Worm (Caenorhabditis elegans) whole organism, L2 larva: ENCODE results near the gene srx-90.

Experiments used
- C34F6.9 ChIP-seq: fragments of 150-350 bp; optimal IDR thresholded peaks from 2 replicates; lab custom pipeline; 2014; ENCODE audit warnings: missing biosample characterization, missing genetic modification characterization
- R02D3.7 ChIP-seq: fragments of 150-350 bp; optimal IDR thresholded peaks from 2 replicates; lab custom pipeline; 2014; ENCODE audit warnings: missing biosample characterization, missing genetic modification characterization
- alr-1 ChIP-seq: fragments of 150-350 bp; optimal IDR thresholded peaks from 2 replicates; lab custom pipeline; 2014; ENCODE audit warnings: missing biosample characterization, missing genetic modification characterization
- blmp-1 ChIP-seq: sonication (generic microtip); optimal IDR thresholded peaks from 2 replicates; lab custom pipeline; 2017; ENCODE audit warnings: missing genetic modification characterization, mild to moderate bottlenecking, missing compliant biosample characterization, antibody characterized with exemption, moderate library complexity; ENCODE audit not compliant: insufficient read depth
- ceh-16 ChIP-seq: fragments of 150-350 bp; optimal IDR thresholded peaks from 2 replicates; lab custom pipeline; 2014; ENCODE audit warnings: missing biosample characterization, missing genetic modification characterization
- crh-2 ChIP-seq: sonication (generic microtip); optimal IDR thresholded peaks from 2 replicates; lab custom pipeline; 2017; ENCODE audit warnings: missing biosample characterization, missing genetic modification characterization
- dmd-4 ChIP-seq: sonication (generic microtip); optimal IDR thresholded peaks from 2 replicates; lab custom pipeline; 2017; ENCODE audit warnings: missing biosample characterization, missing genetic modification characterization
- elt-1 ChIP-seq: fragments of 150-350 bp; optimal IDR thresholded peaks from 2 replicates; lab custom pipeline; 2014; ENCODE audit warnings: missing biosample characterization, missing genetic modification characterization
- elt-3 ChIP-seq: sonication (generic microtip); optimal IDR thresholded peaks from 2 replicates; lab custom pipeline; 2017; ENCODE audit warnings: missing biosample characterization, missing genetic modification characterization
- fos-1 ChIP-seq: fragments of 150-350 bp; optimal IDR thresholded peaks from 2 replicates; lab custom pipeline; 2014; ENCODE audit warnings: missing biosample characterization, missing genetic modification characterization
- gmeb-1 ChIP-seq: fragments of 150-350 bp; optimal IDR thresholded peaks from 2 replicates; lab custom pipeline; 2014; ENCODE audit warnings: missing biosample characterization, missing genetic modification characterization
- lin-11 ChIP-seq: fragments of 150-350 bp; sonication (generic microtip); optimal IDR thresholded peaks from 2 replicates; lab custom pipeline; 2014; ENCODE audit warnings: missing biosample characterization, missing genetic modification characterization, inconsistent platforms, mixed read lengths
- lin-13 ChIP-seq: fragments of 150-350 bp; optimal IDR thresholded peaks from 2 replicates; lab custom pipeline; 2014; ENCODE audit warnings: missing biosample characterization, missing genetic modification reagents, missing genetic modification characterization
- lin-39 ChIP-seq: fragments of 150-350 bp; optimal IDR thresholded peaks from 2 replicates; lab custom pipeline; 2014; ENCODE audit warnings: missing biosample characterization, missing genetic modification reagents, missing genetic modification characterization
- lsy-2 ChIP-seq, 2 experiments: fragments of 150-350 bp in 1 of 2; sonication (generic microtip) in 1 of 2; optimal IDR thresholded peaks; 2 replicates each; lab custom pipeline; 2014 to 2017; ENCODE audit warnings: missing biosample characterization in 2 of 2, missing genetic modification characterization in 2 of 2
- mab-5 ChIP-seq: fragments of 150-350 bp; optimal IDR thresholded peaks from 2 replicates; lab custom pipeline; 2014; ENCODE audit warnings: missing biosample characterization, missing genetic modification characterization
- mbf-1 ChIP-seq: sonication (generic microtip); optimal IDR thresholded peaks from 2 replicates; lab custom pipeline; 2017; ENCODE audit warnings: missing biosample characterization, missing genetic modification characterization
- mdl-1 ChIP-seq, 2 experiments: fragments of 150-350 bp in 1 of 2; sonication (generic microtip) in 1 of 2; optimal IDR thresholded peaks; 2 replicates each; lab custom pipeline; 2017; ENCODE audit warnings: missing biosample characterization in 2 of 2, missing genetic modification characterization in 2 of 2
- nhr-10 ChIP-seq: sonication (generic microtip); optimal IDR thresholded peaks from 2 replicates; lab custom pipeline; 2017; ENCODE audit warnings: missing biosample characterization, missing genetic modification characterization
- nhr-11 ChIP-seq: fragments of 150-350 bp; optimal IDR thresholded peaks from 2 replicates; lab custom pipeline; 2014; ENCODE audit warnings: missing biosample characterization, missing genetic modification characterization
- nhr-12 ChIP-seq: fragments of 150-350 bp; optimal IDR thresholded peaks from 2 replicates; lab custom pipeline; 2014; ENCODE audit warnings: missing biosample characterization, missing genetic modification characterization
- nhr-129 ChIP-seq: fragments of 150-350 bp; optimal IDR thresholded peaks from 2 replicates; lab custom pipeline; 2014; ENCODE audit warnings: missing biosample characterization, missing genetic modification characterization
- nhr-21 ChIP-seq: fragments of 150-350 bp; optimal IDR thresholded peaks from 2 replicates; lab custom pipeline; 2014; ENCODE audit warnings: missing biosample characterization, missing genetic modification characterization
- nhr-237 ChIP-seq: fragments of 150-350 bp; optimal IDR thresholded peaks from 2 replicates; lab custom pipeline; 2014; ENCODE audit warnings: missing biosample characterization, missing genetic modification characterization
- nhr-25 ChIP-seq: fragments of 150-350 bp; sonication (generic microtip); optimal IDR thresholded peaks from 3 replicates; lab custom pipeline; 2014; ENCODE audit warnings: missing biosample characterization, missing genetic modification characterization
- nhr-6 ChIP-seq: fragments of 150-350 bp; optimal IDR thresholded peaks from 2 replicates; lab custom pipeline; 2014; ENCODE audit warnings: missing biosample characterization, missing genetic modification characterization
- sem-4 ChIP-seq: fragments of 150-350 bp; optimal IDR thresholded peaks from 2 replicates; lab custom pipeline; 2014; ENCODE audit warnings: missing biosample characterization, missing genetic modification reagents, missing genetic modification characterization
- skn-1 ChIP-seq: sonication (generic microtip); optimal IDR thresholded peaks from 2 replicates; lab custom pipeline; 2017; ENCODE audit warnings: missing biosample characterization, missing genetic modification characterization
- sma-3 ChIP-seq: sonication (generic microtip); optimal IDR thresholded peaks from 2 replicates; lab custom pipeline; 2016; ENCODE audit warnings: missing genetic modification reagents, missing genetic modification characterization, missing compliant biosample characterization
- sma-9 ChIP-seq, 2 experiments: fragments of 150-350 bp in 1 of 2; sonication (generic microtip) in 1 of 2; optimal IDR thresholded peaks; 2 replicates each; lab custom pipeline; 2014 to 2016; ENCODE audit warnings: missing genetic modification characterization in 2 of 2, mild to moderate bottlenecking in 1 of 2, missing biosample characterization in 1 of 2, missing compliant biosample characterization in 1 of 2, missing genetic modification reagents in 1 of 2, moderate library complexity in 1 of 2
- snpc-4 ChIP-seq: fragments of 150-350 bp; optimal IDR thresholded peaks from 2 replicates; lab custom pipeline; 2014; ENCODE audit warnings: missing biosample characterization, missing genetic modification characterization
- unc-55 ChIP-seq: fragments of 150-350 bp; sonication (generic microtip); optimal IDR thresholded peaks from 3 replicates; lab custom pipeline; 2014; ENCODE audit warnings: missing biosample characterization, missing genetic modification reagents, missing genetic modification characterization
- unc-62 ChIP-seq: fragments of 150-350 bp; optimal IDR thresholded peaks from 2 replicates; lab custom pipeline; 2014; ENCODE audit warnings: missing biosample characterization, missing genetic modification reagents, missing genetic modification characterization
- ztf-1 ChIP-seq: fragments of 200-800 bp; sonication (Bioruptor generic); conservative IDR thresholded peaks from 2 replicates; pipeline ENCODE4 v1.3.6; 2022; ENCODE audit warnings: missing genetic modification characterization, missing compliant biosample characterization
- ztf-11 ChIP-seq: sonication (generic microtip); optimal IDR thresholded peaks from 2 replicates; lab custom pipeline; 2017; ENCODE audit warnings: missing biosample characterization, missing genetic modification characterization

srx-90 gene

DNA sequence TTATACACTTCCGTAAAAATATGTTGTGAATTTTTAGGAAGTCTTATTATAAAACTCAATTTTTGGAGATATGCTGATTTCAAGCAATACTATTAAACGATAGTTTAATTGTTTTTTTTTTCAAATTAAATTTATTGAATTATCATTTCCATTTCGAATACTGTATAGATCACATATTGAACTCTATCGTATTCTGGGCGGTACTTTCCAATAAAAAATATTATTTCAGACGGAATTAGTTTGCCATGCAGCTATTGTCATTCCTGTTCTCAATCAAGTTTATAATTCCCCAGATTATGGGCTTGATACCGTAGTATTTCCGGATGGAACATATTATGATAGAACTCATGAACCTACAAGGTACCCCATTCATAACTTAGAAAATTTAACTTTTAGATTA, 6.4 kb upstream of the srx-90 start:
- TF ChIP-seq lin-13 (GFP tag; lab: Kevin White, UChicago) (no peak), mbf-1 (tag; lab: Kevin White, UChicago) (no peak), ztf-11 (tag; lab: Kevin White, UChicago) (no peak), R02D3.7 (tag; lab: Kevin White, UChicago) (no peak), elt-3 (tag; lab: Kevin White, UChicago) (no peak), ceh-16 (tag; lab: Kevin White, UChicago) (no peak), nhr-25 (no peak), lsy-2 (tag; optimal IDR thresholded peaks at IDR 0.05; lab: Kevin White, UChicago) (peak in 1 of 2 experiments; percentile 37), nhr-11 (no peak), lin-11 (tag; lab: Kevin White, UChicago) (no peak), crh-2 (tag; lab: Kevin White, UChicago) (no peak), dmd-4 (tag; lab: Kevin White, UChicago) (no peak), fos-1 (tag; lab: Kevin White, UChicago) (peak; percentile 7), unc-55 (no peak), sma-9 (GFP tag; optimal IDR thresholded peaks at IDR 0.05; lab: Kevin White, UChicago) (no peak), sma-9 (tag; optimal IDR thresholded peaks at IDR 0.05; lab: Kevin White, UChicago) (no peak), sem-4 (tag; lab: Kevin White, UChicago) (no peak), nhr-21 (no peak)
- TF ChIP-seq, all 48 proteins: peak for 2

DNA sequence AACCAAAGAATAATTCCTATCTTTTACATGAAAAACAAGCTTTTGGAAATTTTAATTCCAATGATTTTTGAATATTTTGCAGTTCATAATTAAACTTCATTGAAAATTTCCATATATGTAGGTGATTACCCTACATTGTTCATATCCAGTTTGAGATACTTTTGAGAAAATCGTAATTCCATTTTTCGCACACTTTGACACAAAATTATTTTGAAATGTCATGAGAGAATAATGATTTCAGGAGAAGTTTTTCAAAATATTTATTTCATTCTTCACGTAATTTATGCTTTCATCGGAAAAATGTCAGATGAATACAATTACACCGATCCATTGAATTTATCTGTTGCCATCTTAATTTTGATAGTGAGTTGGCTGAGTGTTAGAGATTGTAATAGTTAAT, 2.3 kb downstream of the srx-90 start, which contains the start of gene srx-88:
srx-88 (plus strand) TSS at position 301 of the 400 bp plus-strand sequence.
- TF ChIP-seq mab-5 (tag; lab: Kevin White, UChicago) (no peak), ztf-1 (GFP tag; lab: Robert Waterston, UW) (no peak), lin-13 (GFP tag; lab: Kevin White, UChicago) (no peak), gmeb-1 (tag; lab: Kevin White, UChicago) (no peak), nhr-10 (no peak), C34F6.9 (tag; lab: Kevin White, UChicago) (no peak), skn-1 (tag; lab: Kevin White, UChicago) (no peak), mbf-1 (tag; lab: Kevin White, UChicago) (no peak), alr-1 (tag; lab: Kevin White, UChicago) (no peak), elt-1 (tag; lab: Kevin White, UChicago) (no peak)
- TF ChIP-seq, all 48 proteins: peak for 0

DNA sequence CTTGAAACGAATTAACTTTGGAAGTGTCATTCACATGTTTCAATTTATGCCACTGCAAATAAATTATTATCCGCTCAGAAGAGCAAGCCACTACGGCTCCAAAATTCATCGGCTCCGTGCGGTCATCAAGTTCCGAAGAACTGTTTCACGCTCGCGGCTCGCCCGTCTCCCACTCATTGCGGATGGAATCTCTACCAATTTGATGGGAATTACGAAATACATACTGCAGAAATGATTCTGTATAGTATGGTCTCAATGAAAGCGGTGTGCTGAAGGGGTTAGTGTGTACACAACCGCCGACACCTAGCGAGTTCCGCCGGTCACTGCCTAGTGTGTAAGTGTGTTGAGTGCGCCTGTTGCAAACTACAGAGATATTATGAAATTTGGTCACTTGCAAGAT, 4.2 kb downstream of the srx-90 start:
- no peak for TF ChIP-seq nhr-6 (tag; lab: Kevin White, UChicago)
- peak; percentile 84 for TF ChIP-seq sma-9 (GFP tag; optimal IDR thresholded peaks at IDR 0.05; lab: Kevin White, UChicago)
- TF ChIP-seq sma-9 (tag; optimal IDR thresholded peaks at IDR 0.05; lab: Kevin White, UChicago): no peak
- peak; percentile 95 for TF ChIP-seq snpc-4 (tag; lab: Kevin White, UChicago)
- TF ChIP-seq elt-1 (tag; lab: Kevin White, UChicago): no peak
- peak; percentile 58 for TF ChIP-seq ceh-16 (tag; lab: Kevin White, UChicago)
- TF ChIP-seq nhr-237 (tag; lab: Kevin White, UChicago): no peak
- no peak for TF ChIP-seq mdl-1 (tag; optimal IDR thresholded peaks at IDR 0.05; lab: Kevin White, UChicago)
- no peak for TF ChIP-seq lsy-2 (tag; optimal IDR thresholded peaks at IDR 0.05; lab: Kevin White, UChicago)
- TF ChIP-seq elt-3 (tag; lab: Kevin White, UChicago): no peak
- TF ChIP-seq sma-3: peak; percentile 75
- no peak for TF ChIP-seq skn-1 (tag; lab: Kevin White, UChicago)
- TF ChIP-seq mbf-1 (tag; lab: Kevin White, UChicago): no peak
- peak; percentile 49 for TF ChIP-seq nhr-21
- TF ChIP-seq crh-2 (tag; lab: Kevin White, UChicago): peak; percentile 37
- TF ChIP-seq nhr-129 (tag; lab: Kevin White, UChicago): no peak
- no peak for TF ChIP-seq blmp-1 (tag; lab: Kevin White, UChicago)
- no peak for TF ChIP-seq sem-4 (tag; lab: Kevin White, UChicago)
- TF ChIP-seq R02D3.7 (tag; lab: Kevin White, UChicago): no peak
- no peak for TF ChIP-seq unc-62 (GFP tag; lab: Kevin White, UChicago)
- no peak for TF ChIP-seq C34F6.9 (tag; lab: Kevin White, UChicago)
- no peak for TF ChIP-seq ztf-1 (GFP tag; lab: Robert Waterston, UW)
- TF ChIP-seq nhr-12 (tag; lab: Kevin White, UChicago): no peak
- TF ChIP-seq fos-1 (tag; lab: Kevin White, UChicago): peak; percentile 32
- TF ChIP-seq lin-39 (tag; lab: Kevin White, UChicago): no peak
- no peak for TF ChIP-seq lin-11 (tag; lab: Kevin White, UChicago)
